Worm (Caenorhabditis elegans): Measurements from ENCODE around the gene fbxa-188.

fbxa-188 gene

ce11 chrV:17322397-17322909, 22.3 kb downstream of the fbxa-188 start, which contains the start of gene F31E9.3:
F31E9.3 (plus strand) TSS chrV:17322590.
- no peak for TF ChIP-seq elt-1 (tag; optimal IDR thresholded peaks at IDR 0.05)
- peak; percentile 2 for TF ChIP-seq fos-1 (tag; optimal IDR thresholded peaks at IDR 0.05)

ce11 chrV:17317786-17318185, 26.9 kb downstream of the fbxa-188 start, which contains the start of gene srz-58:
srz-58 (plus strand) TSS chrV:17318147.
- no peak for TF ChIP-seq ztf-11 (tag; optimal IDR thresholded peaks at IDR 0.05)
- no peak for TF ChIP-seq snpc-4 (tag; optimal IDR thresholded peaks at IDR 0.05)
- TF ChIP-seq nhr-11 (tag; optimal IDR thresholded peaks at IDR 0.05), result no peak
- TF ChIP-seq unc-62 (GFP tag; optimal IDR thresholded peaks at IDR 0.05), result no peak
- TF ChIP-seq sma-9 (GFP tag; optimal IDR thresholded peaks at IDR 0.05), result no peak
- no peak for TF ChIP-seq sma-9 (tag; optimal IDR thresholded peaks at IDR 0.05)

DNA sequence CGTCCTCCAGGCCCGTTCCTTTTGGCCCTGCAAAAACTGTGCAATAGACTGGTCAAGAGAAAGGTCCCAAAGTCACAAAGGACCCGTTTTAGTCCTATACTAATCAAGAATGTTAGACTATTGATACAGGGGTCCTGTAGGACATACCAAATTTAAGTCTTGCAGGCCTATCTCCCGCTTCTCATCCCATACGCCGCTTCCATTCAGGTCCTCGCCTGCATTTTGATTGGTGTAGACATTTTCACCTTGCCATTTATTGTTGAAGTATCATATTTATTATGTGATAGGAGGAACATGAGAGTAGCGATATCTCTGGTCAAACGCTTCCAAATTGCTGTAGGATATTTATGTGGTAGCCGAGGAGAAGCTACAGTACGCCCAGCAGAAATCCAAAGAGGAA, 27.4 kb downstream of the fbxa-188 start:
- TF ChIP-seq alr-1 (tag; optimal IDR thresholded peaks at IDR 0.05) (no peak), gmeb-1 (tag; optimal IDR thresholded peaks at IDR 0.05) (no peak), mdl-1 (tag; optimal IDR thresholded peaks at IDR 0.05) (no peak)

DNA sequence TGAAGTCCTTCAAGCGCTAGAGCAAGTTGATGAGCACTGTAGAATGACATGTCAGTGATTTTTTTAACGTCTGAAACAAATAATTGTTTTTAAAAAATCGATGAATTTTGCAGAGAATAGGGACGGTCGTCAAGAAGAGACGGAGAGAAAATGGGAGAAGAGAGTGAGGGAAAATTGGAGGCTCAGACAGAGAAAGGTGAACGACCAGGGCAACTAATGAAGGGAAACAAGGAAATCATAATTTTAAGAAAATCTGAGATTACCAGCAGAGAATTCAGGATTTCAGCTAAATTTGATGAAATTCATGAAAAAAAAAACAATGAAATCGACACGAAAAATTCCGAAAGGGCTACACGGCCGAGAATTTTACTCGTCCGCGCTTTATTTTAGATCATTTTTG, 29.7 kb downstream of the fbxa-188 start, which contains the start of gene F31E9.6:
Gene F31E9.6, minus strand, starts transcription at position 91 of the 400 bp plus-strand sequence.
- TF ChIP-seq R02D3.7 (tag; optimal IDR thresholded peaks at IDR 0.05), result no peak
- TF ChIP-seq blmp-1 (tag; optimal IDR thresholded peaks at IDR 0.05; ENCODE audit: insufficient read depth), result no peak
- no peak for TF ChIP-seq elt-1 (tag; optimal IDR thresholded peaks at IDR 0.05)
- no peak for TF ChIP-seq ZK546.5 (tag; optimal IDR thresholded peaks at IDR 0.05)
- no peak for TF ChIP-seq nhr-77 (tag; optimal IDR thresholded peaks at IDR 0.05)
- no peak for TF ChIP-seq skn-1 (tag; optimal IDR thresholded peaks at IDR 0.05)
- TF ChIP-seq mdl-1 (tag; optimal IDR thresholded peaks at IDR 0.05), result no peak
- TF ChIP-seq lin-13 (GFP tag; optimal IDR thresholded peaks at IDR 0.05), result no peak
- TF ChIP-seq peb-1 (tag; optimal IDR thresholded peaks at IDR 0.05), result no peak
- no peak for TF ChIP-seq alr-1 (tag; optimal IDR thresholded peaks at IDR 0.05)
- no peak for TF ChIP-seq ztf-4 (tag; optimal IDR thresholded peaks at IDR 0.05)
- no peak for TF ChIP-seq snpc-4 (tag; optimal IDR thresholded peaks at IDR 0.05)
- no peak for TF ChIP-seq nhr-25 (tag; optimal IDR thresholded peaks at IDR 0.05)
- TF ChIP-seq sem-4 (tag; optimal IDR thresholded peaks at IDR 0.05), result no peak
- TF ChIP-seq lin-39 (tag; optimal IDR thresholded peaks at IDR 0.05), result no peak
- no peak for TF ChIP-seq nhr-129 (tag; optimal IDR thresholded peaks at IDR 0.05)
- TF ChIP-seq lsy-2 (tag; optimal IDR thresholded peaks at IDR 0.05), result no peak
- no peak for TF ChIP-seq nhr-23 (tag; optimal IDR thresholded peaks at IDR 0.05)
- no peak for TF ChIP-seq unc-55 (GFP tag; optimal IDR thresholded peaks at IDR 0.05)

- TF ChIP-seq snpc-4 (tag; optimal IDR thresholded peaks at IDR 0.05) (no peak), dmd-4 (tag; optimal IDR thresholded peaks at IDR 0.05) (no peak), fos-1 (tag; optimal IDR thresholded peaks at IDR 0.05) (no peak), alr-1 (tag; optimal IDR thresholded peaks at IDR 0.05) (no peak), zag-1 (tag; optimal IDR thresholded peaks at IDR 0.05) (no peak), elt-3 (tag; optimal IDR thresholded peaks at IDR 0.05) (no peak), ztf-4 (tag; optimal IDR thresholded peaks at IDR 0.05) (no peak), sma-3 (GFP tag; optimal IDR thresholded peaks at IDR 0.05) (no peak), sma-9 (GFP tag; optimal IDR thresholded peaks at IDR 0.05) (no peak), sma-9 (tag; optimal IDR thresholded peaks at IDR 0.05) (no peak), elt-1 (tag; optimal IDR thresholded peaks at IDR 0.05) (no peak), skn-1 (tag; optimal IDR thresholded peaks at IDR 0.05) (no peak), ceh-16 (tag; optimal IDR thresholded peaks at IDR 0.05) (no peak), ZK546.5 (tag; optimal IDR thresholded peaks at IDR 0.05) (no peak), nhr-237 (tag; optimal IDR thresholded peaks at IDR 0.05) (no peak)
These were observed 32.3 kb downstream of the fbxa-188 start, which contains the start of gene Y61B8B.3 for ce11 chrV:17312386-17312785. Y61B8B.3 (minus strand) TSS chrV:17312486.

DNA sequence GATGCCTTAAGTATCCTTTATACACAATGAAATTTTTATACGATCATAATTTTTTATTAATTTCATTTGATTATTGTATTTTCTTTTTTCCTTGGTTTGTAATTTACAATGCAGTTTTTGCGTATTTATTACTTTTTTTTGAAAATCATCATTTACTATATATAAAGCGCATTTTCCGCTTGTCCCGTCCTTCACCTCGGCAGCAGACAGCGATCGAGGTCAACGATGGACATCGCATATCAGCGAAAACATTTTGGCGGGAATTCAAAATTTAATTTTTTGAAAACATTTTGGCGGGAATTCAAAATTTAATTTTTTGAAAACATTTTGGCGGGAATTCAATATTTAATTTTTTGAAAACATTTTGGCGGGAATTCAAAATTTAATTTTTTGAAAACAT, 36.8 kb downstream of the fbxa-188 start:
- TF ChIP-seq snpc-4 (tag; optimal IDR thresholded peaks at IDR 0.05) (peak; percentile 5), elt-1 (tag; optimal IDR thresholded peaks at IDR 0.05) (no peak)
